Worm (Caenorhabditis elegans) whole organism, midembryonic: ENCODE data around the gene ceh-90.

Experiments
- cog-1 ChIP-seq: sonication (generic microtip); optimal IDR thresholded peaks from 2 replicates; lab custom pipeline; 2016; ENCODE audit warnings: missing genetic modification characterization, missing compliant biosample characterization
- flt-1 ChIP-seq: fragments of 200-800 bp; sonication (Bioruptor generic); IDR thresholded peaks from 2 replicates; pipeline ENCODE4 v1.3.6; 2022; ENCODE audit warnings: missing genetic modification characterization, missing compliant biosample characterization
- klf-2 ChIP-seq: fragments of 200-800 bp; sonication (Bioruptor generic); conservative IDR thresholded peaks from 2 replicates; pipeline ENCODE4 v1.3.6; 2022; ENCODE audit warnings: missing genetic modification reagents, missing genetic modification characterization, missing compliant biosample characterization
- med-1 ChIP-seq: sonication (generic microtip); optimal IDR thresholded peaks from 2 replicates; lab custom pipeline; 2017; ENCODE audit warnings: missing genetic modification characterization, mild to moderate bottlenecking, missing compliant biosample characterization, antibody characterized with exemption, missing genetic modification reagents; ENCODE audit not compliant: insufficient read depth
- tab-1 ChIP-seq: fragments of 200-800 bp; sonication (Bioruptor generic); IDR thresholded peaks from 2 replicates; pipeline ENCODE4 v1.3.6; 2022; ENCODE audit warnings: missing genetic modification characterization, missing compliant biosample characterization
- ztf-29 ChIP-seq: fragments of 200-800 bp; sonication (Bioruptor generic); IDR thresholded peaks from 2 replicates; pipeline ENCODE4 v1.3.6; 2022; ENCODE audit warnings: missing genetic modification reagents, missing genetic modification characterization, missing compliant biosample characterization

DNA sequence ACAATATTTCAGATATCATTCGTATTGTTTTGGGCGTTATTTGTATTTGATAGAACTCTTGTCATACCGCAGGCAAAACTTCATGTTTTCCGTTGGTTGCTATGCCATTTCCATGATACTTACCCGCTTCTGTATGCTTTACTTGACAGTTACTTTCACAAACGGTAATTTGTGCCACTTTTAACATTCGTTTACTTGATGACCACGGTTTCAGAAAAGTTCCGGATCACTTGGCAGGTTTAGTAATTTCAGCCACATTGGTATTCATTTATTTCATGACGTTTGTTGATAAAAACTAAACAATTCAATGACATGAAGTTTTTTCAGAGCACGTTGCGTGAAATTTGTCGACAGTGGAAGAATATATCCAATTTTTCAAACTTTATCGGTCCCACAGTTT, 22.7 kb upstream of the ceh-90 start:
- TF ChIP-seq med-1 (GFP tag; lab: Kevin White, UChicago) (no peak), tab-1 (GFP tag; lab: Robert Waterston, UW) (no peak), klf-2 (GFP tag; lab: Robert Waterston, UW) (no peak), flt-1 (GFP tag; lab: Robert Waterston, UW) (no peak), ztf-29 (no peak), cog-1 (no peak)
